Fruit fly (Drosophila melanogaster) whole organism, embryonic: ENCODE results near the gene Cont.

Source experiments
- Atf3 ChIP-seq: fragments of 200-800 bp; sonication (Bioruptor generic); optimal IDR thresholded peaks from 3 replicates; lab custom pipeline; 2016; ENCODE audit warnings: missing biosample characterization, missing genetic modification characterization
- CG1024 ChIP-seq: fragments of 200-800 bp; sonication (Bioruptor generic); IDR thresholded peaks from 2 replicates; pipeline ENCODE4 v1.3.6; 2022; ENCODE audit warnings: missing biosample characterization, missing genetic modification characterization
- CG11398 ChIP-seq: fragments of 200-800 bp; sonication (Bioruptor generic); optimal IDR thresholded peaks from 2 replicates; lab custom pipeline; 2016; ENCODE audit warnings: missing biosample characterization, missing genetic modification characterization
- CG11456 ChIP-seq: fragments of 200-800 bp; sonication (Bioruptor generic); IDR thresholded peaks from 3 replicates; pipeline ENCODE4 v1.3.6; 2022; ENCODE audit warnings: missing biosample characterization, missing genetic modification characterization
- CG15696 ChIP-seq: fragments of 200-800 bp; sonication (Bioruptor generic); optimal IDR thresholded peaks from 2 replicates; lab custom pipeline; 2019; ENCODE audit warnings: missing biosample characterization, mild to moderate bottlenecking, missing genetic modification characterization, moderate library complexity
- CG1603 ChIP-seq: fragments of 200-800 bp; sonication (Bioruptor generic); optimal IDR thresholded peaks from 2 replicates; lab custom pipeline; 2019; ENCODE audit warnings: missing biosample characterization, mild to moderate bottlenecking, missing genetic modification characterization, moderate library complexity
- CG16779 ChIP-seq: fragments of 200-800 bp; sonication (Bioruptor generic); IDR thresholded peaks from 2 replicates; pipeline ENCODE4 v1.3.6; 2022; ENCODE audit warnings: missing biosample characterization, missing genetic modification characterization
- CG17359 ChIP-seq: fragments of 200-800 bp; sonication (Bioruptor generic); optimal IDR thresholded peaks from 3 replicates; lab custom pipeline; 2018; ENCODE audit warnings: missing biosample characterization, mild to moderate bottlenecking, missing genetic modification characterization, moderate library complexity
- CG17612 ChIP-seq: fragments of 200-800 bp; sonication (Bioruptor generic); IDR thresholded peaks from 2 replicates; pipeline ENCODE4 v1.3.6; 2022; ENCODE audit warnings: missing biosample characterization, missing genetic modification characterization
- CG17912 ChIP-seq: fragments of 200-800 bp; sonication (Bioruptor generic); optimal IDR thresholded peaks from 2 replicates; lab custom pipeline; 2018; ENCODE audit warnings: missing biosample characterization, mild to moderate bottlenecking, missing genetic modification characterization
- CG18262 ChIP-seq: fragments of 200-800 bp; optimal IDR thresholded peaks from 3 replicates; lab custom pipeline; 2019; ENCODE audit warnings: missing biosample characterization, mild to moderate bottlenecking, missing genetic modification characterization, moderate library complexity
- CG2875 ChIP-seq: fragments of 200-800 bp; sonication (Bioruptor generic); optimal IDR thresholded peaks from 2 replicates; lab custom pipeline; 2017; ENCODE audit warnings: missing biosample characterization, mild to moderate bottlenecking, missing genetic modification characterization, missing genetic modification reagents
- CG4617 ChIP-seq: fragments of 200-800 bp; sonication (Bioruptor generic); optimal IDR thresholded peaks from 3 replicates; lab custom pipeline; 2016; ENCODE audit warnings: missing biosample characterization, missing genetic modification characterization, borderline replicate concordance
- CG4707 ChIP-seq: fragments of 200-800 bp; sonication (Bioruptor generic); optimal IDR thresholded peaks from 2 replicates; lab custom pipeline; 2018; ENCODE audit warnings: missing biosample characterization, mild to moderate bottlenecking, missing genetic modification characterization, moderate library complexity
- CG5180 ChIP-seq: fragments of 200-800 bp; sonication (Bioruptor generic); optimal IDR thresholded peaks from 3 replicates; lab custom pipeline; 2017; ENCODE audit warnings: missing biosample characterization, missing genetic modification characterization, mild to moderate bottlenecking, moderate library complexity, missing genetic modification reagents
- CG5245 ChIP-seq: fragments of 200-800 bp; sonication (Bioruptor generic); optimal IDR thresholded peaks from 3 replicates; lab custom pipeline; 2016; ENCODE audit warnings: missing biosample characterization, missing genetic modification characterization
- CG6654 ChIP-seq: fragments of 200-800 bp; sonication (Bioruptor generic); optimal IDR thresholded peaks from 2 replicates; lab custom pipeline; 2017; ENCODE audit warnings: missing biosample characterization, mild to moderate bottlenecking, missing genetic modification characterization
- CG7357 ChIP-seq: fragments of 200-800 bp; sonication (Bioruptor generic); IDR thresholded peaks from 3 replicates; pipeline ENCODE4 v1.3.6; 2022; ENCODE audit warnings: missing biosample characterization, missing genetic modification characterization
- CG8089 ChIP-seq: fragments of 200-800 bp; sonication (Bioruptor generic); optimal IDR thresholded peaks from 3 replicates; lab custom pipeline; 2016; ENCODE audit warnings: missing biosample characterization, missing genetic modification characterization
- CG8944 ChIP-seq: fragments of 200-800 bp; sonication (Bioruptor generic); optimal IDR thresholded peaks from 3 replicates; lab custom pipeline; 2016; ENCODE audit warnings: missing biosample characterization, missing genetic modification characterization
- Dll ChIP-seq: fragments of 200-800 bp; sonication (Bioruptor generic); IDR thresholded peaks from 4 replicates; pipeline ENCODE4 v1.3.6; 2022; ENCODE audit warnings: missing biosample characterization, missing genetic modification characterization; ENCODE audit not compliant: partially characterized antibody
- HLH4C ChIP-seq: fragments of 200-800 bp; sonication (Bioruptor generic); IDR thresholded peaks from 3 replicates; pipeline ENCODE4 v1.3.6; 2022; ENCODE audit warnings: missing biosample characterization, missing genetic modification characterization; ENCODE audit not compliant: partially characterized antibody
- MBD-R2 ChIP-seq: fragments of 200-800 bp; sonication (Bioruptor generic); IDR thresholded peaks from 2 replicates; pipeline ENCODE4 v1.3.6; 2022; ENCODE audit warnings: missing biosample characterization, missing genetic modification characterization
- Myb ChIP-seq: fragments of 200-800 bp; sonication (Bioruptor generic); optimal IDR thresholded peaks from 2 replicates; lab custom pipeline; 2016; ENCODE audit warnings: missing biosample characterization, missing genetic modification characterization
- Nf-YC ChIP-seq: fragments of 200-800 bp; optimal IDR thresholded peaks from 3 replicates; lab custom pipeline; 2019; ENCODE audit warnings: missing biosample characterization, mild to moderate bottlenecking, missing genetic modification characterization, moderate library complexity
- Pdp1 ChIP-seq, 2 experiments: fragments of 200-800 bp; sonication (Bioruptor generic); optimal IDR thresholded peaks; 3 replicates each; lab custom pipeline; 2016; ENCODE audit warnings: missing biosample characterization in 2 of 2, missing genetic modification characterization in 2 of 2, mild to moderate bottlenecking in 1 of 2, moderate library complexity in 1 of 2
- Rfx ChIP-seq: fragments of 200-800 bp; sonication (Bioruptor generic); IDR thresholded peaks from 2 replicates; pipeline ENCODE4 v1.3.6; 2022; ENCODE audit warnings: missing biosample characterization, missing genetic modification characterization
- Scr ChIP-seq: fragments of 200-800 bp; sonication (Bioruptor generic); IDR thresholded peaks from 2 replicates; pipeline ENCODE4 v1.3.6; 2022; ENCODE audit warnings: missing biosample characterization, missing genetic modification characterization; ENCODE audit not compliant: partially characterized antibody
- Sin3A ChIP-seq: fragments of >200 bp; optimal IDR thresholded peaks from 2 replicates; lab custom pipeline; 2018
- YL-1 ChIP-seq: fragments of 200-800 bp; sonication (Bioruptor generic); optimal IDR thresholded peaks from 3 replicates; lab custom pipeline; 2017; ENCODE audit warnings: missing biosample characterization, mild to moderate bottlenecking, missing genetic modification characterization
- bbx ChIP-seq: fragments of 200-800 bp; sonication (Bioruptor generic); IDR thresholded peaks from 2 replicates; pipeline ENCODE4 v1.3.6; 2022; ENCODE audit warnings: missing biosample characterization, missing genetic modification characterization; ENCODE audit not compliant: partially characterized antibody
- chif ChIP-seq, 2 experiments: fragments of 200-800 bp; sonication (Bioruptor generic); optimal IDR thresholded peaks; 3 replicates each; lab custom pipeline; 2016; ENCODE audit warnings: missing biosample characterization in 2 of 2, missing genetic modification characterization in 2 of 2
- chm ChIP-seq: fragments of 200-800 bp; sonication (Bioruptor generic); IDR thresholded peaks from 2 replicates; pipeline ENCODE4 v1.3.6; 2022; ENCODE audit warnings: missing biosample characterization, missing genetic modification characterization
- ci ChIP-seq: fragments of 200-800 bp; sonication (Bioruptor generic); IDR thresholded peaks from 3 replicates; pipeline ENCODE4 v1.3.6; 2022; ENCODE audit warnings: missing biosample characterization, missing genetic modification characterization
- da ChIP-seq: fragments of 200-800 bp; sonication (Bioruptor generic); optimal IDR thresholded peaks from 2 replicates; lab custom pipeline; 2016; ENCODE audit warnings: missing biosample characterization, missing genetic modification characterization
- dimm ChIP-seq: fragments of 200-800 bp; sonication (Bioruptor generic); IDR thresholded peaks from 2 replicates; pipeline ENCODE4 v1.3.6; 2022; ENCODE audit warnings: missing biosample characterization, missing genetic modification characterization
- dpn ChIP-seq, 2 experiments: fragments of 200-800 bp; sonication (Bioruptor generic); optimal IDR thresholded peaks; 3 replicates each; lab custom pipeline; 2016; ENCODE audit warnings: missing biosample characterization in 2 of 2, missing genetic modification characterization in 2 of 2
- emc ChIP-seq: fragments of 200-800 bp; sonication (Bioruptor generic); optimal IDR thresholded peaks from 2 replicates; lab custom pipeline; 2016; ENCODE audit warnings: missing biosample characterization, missing genetic modification characterization
- grau ChIP-seq: fragments of 200-800 bp; optimal IDR thresholded peaks from 3 replicates; lab custom pipeline; 2019; ENCODE audit warnings: missing biosample characterization, mild to moderate bottlenecking, missing genetic modification characterization, moderate library complexity
- gro ChIP-seq: fragments of 200-800 bp; sonication (Bioruptor generic); optimal IDR thresholded peaks from 2 replicates; lab custom pipeline; 2016; ENCODE audit warnings: missing biosample characterization, missing genetic modification characterization
- hbn ChIP-seq: fragments of 200-800 bp; sonication (Bioruptor generic); IDR thresholded peaks from 2 replicates; pipeline ENCODE4 v1.3.6; 2022; ENCODE audit warnings: missing biosample characterization, missing genetic modification characterization; ENCODE audit not compliant: partially characterized antibody
- inv ChIP-seq: fragments of 200-800 bp; sonication (Bioruptor generic); IDR thresholded peaks from 2 replicates; pipeline ENCODE4 v1.3.6; 2022; ENCODE audit warnings: missing biosample characterization, missing genetic modification characterization; ENCODE audit not compliant: partially characterized antibody
- jigr1 ChIP-seq: fragments of 200-800 bp; sonication (Bioruptor generic); IDR thresholded peaks from 3 replicates; pipeline ENCODE4 v1.3.6; 2022; ENCODE audit warnings: missing biosample characterization, missing genetic modification characterization
- nerfin-2 ChIP-seq: fragments of 200-800 bp; sonication (Bioruptor generic); IDR thresholded peaks from 2 replicates; pipeline ENCODE4 v1.3.6; 2022; ENCODE audit warnings: missing biosample characterization, missing genetic modification characterization; ENCODE audit not compliant: partially characterized antibody
- peb ChIP-seq: fragments of 200-800 bp; sonication (Bioruptor generic); IDR thresholded peaks from 2 replicates; pipeline ENCODE4 v1.3.6; 2022; ENCODE audit warnings: missing biosample characterization, missing genetic modification characterization
- salm ChIP-seq: fragments of 200-800 bp; sonication (Bioruptor generic); optimal IDR thresholded peaks from 2 replicates; lab custom pipeline; 2018; ENCODE audit warnings: missing biosample characterization, mild to moderate bottlenecking, missing genetic modification characterization
- sim ChIP-seq: fragments of 200-800 bp; sonication (Bioruptor generic); IDR thresholded peaks from 2 replicates; pipeline ENCODE4 v1.3.6; 2022; ENCODE audit warnings: missing biosample characterization, missing genetic modification characterization
- unc-4 ChIP-seq: fragments of 200-800 bp; sonication (Bioruptor generic); IDR thresholded peaks from 2 replicates; pipeline ENCODE4 v1.3.6; 2022; ENCODE audit warnings: missing biosample characterization, missing genetic modification characterization; ENCODE audit not compliant: partially characterized antibody
- zen2 ChIP-seq: fragments of 200-800 bp; sonication (Bioruptor generic); IDR thresholded peaks from 3 replicates; pipeline ENCODE4 v1.3.6; 2022; ENCODE audit warnings: missing biosample characterization, missing genetic modification characterization; ENCODE audit not compliant: partially characterized antibody

The Cont gene

DNA sequence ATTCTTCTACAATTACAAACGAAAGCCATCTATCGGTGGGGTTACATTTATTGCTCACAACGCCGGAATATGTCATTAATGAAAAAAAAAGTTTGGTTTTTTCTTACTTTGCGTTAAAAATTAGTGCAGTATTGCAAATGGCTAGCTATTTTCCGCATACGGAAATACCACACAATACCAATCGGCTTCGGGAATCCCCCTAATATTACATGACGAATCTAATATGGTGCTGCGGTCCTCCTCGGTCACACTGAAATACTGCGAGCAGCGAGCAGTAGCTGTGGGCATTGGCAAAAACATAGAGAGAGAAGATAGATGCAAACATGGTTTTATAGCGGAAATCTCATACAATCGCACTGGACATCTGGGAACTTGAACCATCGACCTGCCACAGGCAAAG lies 6.4 kb downstream of the Cont start, which contains the start of gene tub (continued):
- TF ChIP-seq bbx (peak; percentile 27; the same call in 1 of the 2 replicates), Myb (GFP tag; lab: Kevin White, UChicago) (peak; percentile 36), CG8944 (GFP tag; lab: Kevin White, UChicago) (peak; percentile 22), CG18262 (tag; lab: Kevin White, UChicago) (peak; percentile 44), Sin3A (lab: Kevin White, UChicago) (peak; percentile 16), emc (GFP tag; lab: Kevin White, UChicago) (peak; percentile 1), unc-4 (GFP tag; lab: Robert Waterston, UW) (0 out of 2 replicates have a peak, but pooled peaks have one; percentile 22), Dll (GFP tag; lab: Robert Waterston, UW) (0 out of 4 replicates have a peak, but pooled peaks have one; percentile 19), CG6654 (GFP tag; lab: Kevin White, UChicago) (no peak), Pdp1 (GFP tag; optimal IDR thresholded peaks at IDR 0.05; lab: Kevin White, UChicago) (peak; percentile 24 to 87), da (GFP tag; lab: Kevin White, UChicago) (peak; percentile 17), CG8089 (GFP tag; lab: Kevin White, UChicago) (peak; percentile 1), chif (GFP tag; optimal IDR thresholded peaks at IDR 0.05; lab: Kevin White, UChicago) (peak; percentile 20 to 51), MBD-R2 (peak; percentile 94), dimm (no peak), peb (no peak), chm (GFP tag; lab: Robert Waterston, UW) (no peak)

- TF ChIP-seq CG7357 (GFP tag; lab: Robert Waterston, UW) (no peak), CG5245 (GFP tag; lab: Kevin White, UChicago) (no peak), CG4617 (GFP tag; lab: Kevin White, UChicago) (peak; percentile 55), CG17359 (tag; lab: Kevin White, UChicago) (no peak), dpn (GFP tag; optimal IDR thresholded peaks at IDR 0.05; lab: Kevin White, UChicago) (no peak), CG8944 (GFP tag; lab: Kevin White, UChicago) (no peak), CG17912 (GFP tag; lab: Kevin White, UChicago) (no peak), Dll (GFP tag; lab: Robert Waterston, UW) (peak; percentile 86), sim (no peak), CG5180 (peak; percentile 79), CG1024 (GFP tag; lab: Robert Waterston, UW) (no peak), Atf3 (GFP tag; lab: Kevin White, UChicago) (no peak), CG2875 (GFP tag; lab: Kevin White, UChicago) (no peak), Rfx (GFP tag; lab: Robert Waterston, UW) (no peak), CG4707 (no peak), hbn (GFP tag; lab: Robert Waterston, UW) (peak; percentile 93), CG16779 (GFP tag; lab: Robert Waterston, UW) (no peak), gro (GFP tag; lab: Kevin White, UChicago) (no peak), HLH4C (peak; percentile 83), Nf-YC (tag; lab: Kevin White, UChicago) (no peak), nerfin-2 (GFP tag; lab: Robert Waterston, UW) (peak; percentile 70), Scr (peak; percentile 87), CG17612 (GFP tag; lab: Robert Waterston, UW) (no peak), YL-1 (GFP tag; lab: Kevin White, UChicago) (peak; percentile 29), CG11456 (GFP tag; lab: Robert Waterston, UW) (no peak), inv (GFP tag; lab: Robert Waterston, UW) (peak; percentile 65), CG1603 (tag; lab: Kevin White, UChicago) (peak; percentile 30), zen2 (GFP tag; lab: Robert Waterston, UW) (no peak; the same call in 2 of the 3 replicates), jigr1 (GFP tag; lab: Robert Waterston, UW) (no peak), CG11398 (peak; percentile 2), grau (tag; lab: Kevin White, UChicago) (no peak), salm (tag; lab: Kevin White, UChicago) (no peak), ci (GFP tag; lab: Robert Waterston, UW) (no peak), CG15696 (tag; lab: Kevin White, UChicago) (no peak)
Observed at dm6 chr3R:4390133-4390532, 9.0 kb downstream of the Cont start, which contains the start of gene CG14646. Gene CG14646, plus strand, starts transcription at chr3R:4390366.
